Worm (Caenorhabditis elegans) whole organism, mixed stage, embryonic: ENCODE results near the gene Y97E10AR.3.

Source experiments
- M03D4.4 ChIP-seq: sonication (generic microtip); optimal IDR thresholded peaks from 2 replicates; lab custom pipeline; 2017; ENCODE audit warnings: mild to moderate bottlenecking, missing genetic modification characterization, missing compliant biosample characterization
- bed-3 ChIP-seq: fragments of 200-800 bp; sonication (Bioruptor generic); optimal IDR thresholded peaks from 3 replicates; lab custom pipeline; 2018; ENCODE audit warnings: mild to moderate bottlenecking, missing genetic modification characterization, moderate library complexity, missing compliant biosample characterization
- blmp-1 ChIP-seq: fragments of 150-350 bp; optimal IDR thresholded peaks from 2 replicates; lab custom pipeline; 2014; ENCODE audit warnings: missing biosample characterization, missing genetic modification characterization
- ceh-39 ChIP-seq: fragments of 150-350 bp; optimal IDR thresholded peaks from 2 replicates; lab custom pipeline; 2014; ENCODE audit warnings: missing biosample characterization, missing genetic modification characterization
- ceh-43 ChIP-seq: fragments of 200-800 bp; sonication (Bioruptor generic); optimal IDR thresholded peaks from 2 replicates; lab custom pipeline; 2018; ENCODE audit warnings: mild to moderate bottlenecking, missing genetic modification characterization, moderate library complexity, missing compliant biosample characterization
- ces-1 ChIP-seq: fragments of 150-350 bp; optimal IDR thresholded peaks from 2 replicates; lab custom pipeline; 2014; ENCODE audit warnings: missing biosample characterization, missing genetic modification reagents, missing genetic modification characterization
- cnd-1 ChIP-seq: fragments of 200-800 bp; sonication (Bioruptor generic); optimal IDR thresholded peaks from 2 replicates; lab custom pipeline; 2018; ENCODE audit warnings: mild to moderate bottlenecking, missing genetic modification characterization, missing compliant biosample characterization
- drap-1 ChIP-seq: fragments of 200-800 bp; sonication (Bioruptor generic); optimal IDR thresholded peaks from 3 replicates; lab custom pipeline; 2018; ENCODE audit warnings: mild to moderate bottlenecking, missing genetic modification characterization, missing compliant biosample characterization
- elt-1 ChIP-seq: sonication (generic microtip); optimal IDR thresholded peaks from 2 replicates; lab custom pipeline; 2017; ENCODE audit warnings: missing genetic modification characterization, mild to moderate bottlenecking, missing compliant biosample characterization, antibody characterized with exemption, moderate library complexity, borderline replicate concordance; ENCODE audit not compliant: insufficient read depth
- elt-3 ChIP-seq: fragments of 150-350 bp; optimal IDR thresholded peaks from 2 replicates; lab custom pipeline; 2014; ENCODE audit warnings: missing biosample characterization, missing genetic modification characterization
- flh-1 ChIP-seq: fragments of 200-800 bp; sonication (Bioruptor generic); optimal IDR thresholded peaks from 2 replicates; lab custom pipeline; 2018; ENCODE audit warnings: mild to moderate bottlenecking, missing genetic modification characterization, moderate library complexity, missing compliant biosample characterization
- ham-2 ChIP-seq: fragments of 200-800 bp; sonication (Bioruptor generic); optimal IDR thresholded peaks from 2 replicates; lab custom pipeline; 2018; ENCODE audit warnings: mild to moderate bottlenecking, missing genetic modification characterization, missing compliant biosample characterization
- hlh-1 ChIP-seq: fragments of 150-350 bp; optimal IDR thresholded peaks from 2 replicates; lab custom pipeline; 2014; ENCODE audit warnings: missing biosample characterization, missing genetic modification reagents, missing genetic modification characterization
- lin-13 ChIP-seq: fragments of 150-350 bp; optimal IDR thresholded peaks from 2 replicates; lab custom pipeline; 2014; ENCODE audit warnings: missing biosample characterization, missing genetic modification characterization
- lin-32 ChIP-seq: fragments of 200-800 bp; sonication (Bioruptor generic); optimal IDR thresholded peaks from 2 replicates; lab custom pipeline; 2018; ENCODE audit warnings: mild to moderate bottlenecking, missing genetic modification characterization, missing compliant biosample characterization
- lsy-2 ChIP-seq: fragments of 150-350 bp; optimal IDR thresholded peaks from 2 replicates; lab custom pipeline; 2014; ENCODE audit warnings: missing biosample characterization, missing genetic modification characterization
- mab-5 ChIP-seq: fragments of 150-350 bp; optimal IDR thresholded peaks from 2 replicates; lab custom pipeline; 2014; ENCODE audit warnings: missing biosample characterization, missing genetic modification characterization
- mep-1 ChIP-seq: fragments of 150-350 bp; optimal IDR thresholded peaks from 2 replicates; lab custom pipeline; 2017; ENCODE audit warnings: missing biosample characterization, missing genetic modification reagents, missing genetic modification characterization, inconsistent platforms
- mls-2 ChIP-seq: sonication (generic microtip); optimal IDR thresholded peaks from 2 replicates; lab custom pipeline; 2016; ENCODE audit warnings: mild to moderate bottlenecking, missing genetic modification characterization, moderate library complexity, missing compliant biosample characterization
- nhr-12 ChIP-seq: fragments of 150-350 bp; optimal IDR thresholded peaks from 2 replicates; lab custom pipeline; 2014; ENCODE audit warnings: missing biosample characterization, missing genetic modification characterization
- nhr-2 ChIP-seq: fragments of 150-350 bp; optimal IDR thresholded peaks from 2 replicates; lab custom pipeline; 2014; ENCODE audit warnings: missing biosample characterization, missing genetic modification characterization
- nhr-237 ChIP-seq: fragments of 150-350 bp; optimal IDR thresholded peaks from 2 replicates; lab custom pipeline; 2014; ENCODE audit warnings: missing biosample characterization, missing genetic modification characterization
- nhr-28 ChIP-seq: fragments of 150-350 bp; optimal IDR thresholded peaks from 2 replicates; lab custom pipeline; 2014; ENCODE audit warnings: missing biosample characterization, missing genetic modification characterization
- nhr-76 ChIP-seq: sonication (generic microtip); optimal IDR thresholded peaks from 2 replicates; lab custom pipeline; 2017; ENCODE audit warnings: missing biosample characterization, missing genetic modification characterization
- pha-4 ChIP-seq: fragments of 150-350 bp; optimal IDR thresholded peaks from 2 replicates; lab custom pipeline; 2018; ENCODE audit warnings: missing biosample characterization, missing genetic modification reagents, missing genetic modification characterization
- sem-2 ChIP-seq: fragments of 200-800 bp; sonication (Bioruptor generic); optimal IDR thresholded peaks from 2 replicates; lab custom pipeline; 2018; ENCODE audit warnings: mild to moderate bottlenecking, missing genetic modification characterization, missing compliant biosample characterization
- snpc-4 ChIP-seq: fragments of 150-350 bp; optimal IDR thresholded peaks from 2 replicates; lab custom pipeline; 2014; ENCODE audit warnings: missing biosample characterization, missing genetic modification characterization
- sptf-1 ChIP-seq: sonication (generic microtip); optimal IDR thresholded peaks from 2 replicates; lab custom pipeline; 2017; ENCODE audit warnings: mild to moderate bottlenecking, missing genetic modification characterization, moderate library complexity, missing compliant biosample characterization
- unc-120 ChIP-seq: sonication (generic microtip); optimal IDR thresholded peaks from 2 replicates; lab custom pipeline; 2017; ENCODE audit warnings: missing genetic modification characterization, missing compliant biosample characterization; ENCODE audit not compliant: poor library complexity, severe bottlenecking
- unc-39 ChIP-seq: fragments of 150-350 bp; optimal IDR thresholded peaks from 2 replicates; lab custom pipeline; 2014; ENCODE audit warnings: missing biosample characterization, missing genetic modification characterization
- unc-62 ChIP-seq: fragments of 150-350 bp; optimal IDR thresholded peaks from 2 replicates; lab custom pipeline; 2014; ENCODE audit warnings: missing biosample characterization, missing genetic modification reagents, missing genetic modification characterization
- ztf-11 ChIP-seq: fragments of 150-350 bp; optimal IDR thresholded peaks from 2 replicates; lab custom pipeline; 2014; ENCODE audit warnings: missing biosample characterization, missing genetic modification characterization

Gene Y97E10AR.3

DNA sequence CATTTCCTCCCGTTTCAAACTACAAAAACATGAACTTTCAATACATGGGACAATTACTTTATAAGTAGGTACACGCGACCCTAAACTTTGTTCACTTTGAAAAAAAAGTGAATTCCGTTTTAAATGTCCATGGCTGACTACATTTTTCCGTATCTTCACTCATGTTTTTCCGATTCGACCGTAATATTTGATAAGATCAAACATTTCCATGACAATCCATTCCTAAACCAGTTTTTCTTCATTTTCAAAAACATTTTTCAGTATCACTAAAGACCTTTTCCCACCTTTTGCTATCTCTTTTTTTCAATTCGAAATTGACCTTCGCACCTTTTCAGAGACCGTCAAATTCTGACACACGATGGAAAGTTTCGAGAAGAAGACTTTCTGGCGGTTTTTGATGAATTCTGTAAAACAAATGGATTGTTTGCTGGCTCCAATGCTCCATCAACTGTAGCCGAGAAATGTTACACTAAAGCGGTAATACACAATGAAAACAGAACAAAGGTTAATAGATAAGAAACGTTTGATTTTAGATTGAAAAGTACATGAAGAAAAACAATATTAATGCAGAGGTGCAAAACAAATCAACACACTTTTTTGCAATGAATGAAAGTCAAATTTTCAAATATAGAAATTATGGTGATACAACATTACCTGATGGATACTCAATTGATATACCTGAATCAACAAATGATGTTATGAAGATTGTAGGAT lies 20.3 kb upstream of the Y97E10AR.3 start:
- TF ChIP-seq nhr-237 (tag; lab: Kevin White, UChicago): no peak
- TF ChIP-seq snpc-4 (tag; lab: Kevin White, UChicago): no peak
- TF ChIP-seq ham-2 (GFP tag; lab: Kevin White, UChicago): no peak
- no peak for TF ChIP-seq ztf-11 (tag; lab: Kevin White, UChicago)
- TF ChIP-seq lin-32 (GFP tag; lab: Kevin White, UChicago): no peak
- no peak for TF ChIP-seq mab-5 (tag; lab: Kevin White, UChicago)

ce11 chrV:8026343-8026742 lies 19.0 kb upstream of the Y97E10AR.3 start, which contains the start of gene F43H9.4:
Gene F43H9.4 (plus strand): TSS chrV:8026708.
- TF ChIP-seq nhr-12 (no peak), lsy-2 (no peak), ceh-39 (tag; lab: Kevin White, UChicago) (no peak), sem-2 (no peak), unc-120 (tag; lab: Kevin White, UChicago) (no peak), unc-39 (tag; lab: Kevin White, UChicago) (no peak), hlh-1 (no peak), sptf-1 (tag; lab: Kevin White, UChicago) (no peak), snpc-4 (tag; lab: Kevin White, UChicago) (no peak), bed-3 (no peak), drap-1 (GFP tag; lab: Kevin White, UChicago) (no peak), cnd-1 (tag; lab: Kevin White, UChicago) (no peak), elt-3 (tag; lab: Kevin White, UChicago) (no peak), flh-1 (GFP tag; lab: Kevin White, UChicago) (no peak), ztf-11 (tag; lab: Kevin White, UChicago) (no peak), nhr-28 (tag; lab: Kevin White, UChicago) (no peak)

DNA sequence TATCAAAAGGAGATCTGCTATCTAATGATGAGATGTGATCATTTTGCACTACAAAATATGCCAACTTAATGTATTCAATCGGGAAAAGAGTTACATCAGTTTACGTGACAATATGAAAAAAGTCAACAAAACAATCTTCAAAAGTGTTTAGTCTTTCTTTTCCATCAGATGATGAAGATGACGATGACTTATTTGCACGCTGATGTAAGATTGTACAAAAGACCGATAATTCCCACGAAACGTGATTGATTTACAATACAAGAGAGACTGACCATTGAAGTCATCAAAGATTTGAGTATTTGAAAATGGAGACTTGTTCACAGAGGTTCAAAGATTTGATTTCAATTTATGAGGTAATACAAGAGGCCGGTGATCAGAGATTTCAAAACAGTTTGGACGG lies 17.9 kb upstream of the Y97E10AR.3 start:
- TF ChIP-seq nhr-2 (tag; lab: Kevin White, UChicago) (no peak), mep-1 (tag; lab: Kevin White, UChicago) (no peak), mls-2 (tag; lab: Kevin White, UChicago) (no peak)

ce11 chrV:8024752-8025151 lies 17.4 kb upstream of the Y97E10AR.3 start, which contains the start of gene F43H9.3:
Gene F43H9.3 (minus strand): TSS chrV:8024940.
- TF ChIP-seq lsy-2 (peak; percentile 85), mls-2 (tag; lab: Kevin White, UChicago) (no peak)
- TF ChIP-seq, all 35 proteins: peak for 1

DNA sequence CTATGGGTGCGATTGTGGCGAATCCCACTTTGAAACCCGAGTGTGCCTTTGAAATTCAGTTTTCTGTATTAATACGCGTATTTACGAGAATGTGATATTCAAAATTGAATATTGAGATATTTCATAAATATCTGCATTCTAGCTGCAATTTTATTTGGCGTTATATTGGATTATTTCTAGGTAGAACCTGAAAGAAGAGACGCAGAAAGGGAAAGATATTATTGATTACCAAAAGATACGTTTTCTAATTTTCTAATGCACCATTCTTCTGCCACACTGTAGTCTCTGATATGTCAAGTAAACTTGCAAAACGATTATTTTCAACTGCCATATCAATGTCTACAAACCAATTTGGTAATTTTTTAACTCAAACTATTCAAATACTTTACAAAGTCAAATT lies 14.7 kb upstream of the Y97E10AR.3 start, which contains the start of gene ech-3:
ech-3 (plus strand) TSS at position 178 of the 400 bp plus-strand sequence.
- TF ChIP-seq M03D4.4 (tag; lab: Kevin White, UChicago) (no peak), pha-4 (tag; lab: Kevin White, UChicago) (no peak), lin-32 (GFP tag; lab: Kevin White, UChicago) (no peak), mep-1 (tag; lab: Kevin White, UChicago) (no peak), lin-13 (tag; lab: Kevin White, UChicago) (no peak), ces-1 (GFP tag; lab: Kevin White, UChicago) (no peak), unc-62 (no peak)
- TF ChIP-seq, all 35 proteins: peak for 0

- no peak for TF ChIP-seq ceh-43
- TF ChIP-seq blmp-1 (tag; lab: Kevin White, UChicago): no peak
- no peak for TF ChIP-seq nhr-237 (tag; lab: Kevin White, UChicago)
- TF ChIP-seq pha-4 (tag; lab: Kevin White, UChicago): no peak
- TF ChIP-seq lsy-2: no peak
- no peak for TF ChIP-seq M03D4.4 (tag; lab: Kevin White, UChicago)
- no peak for TF ChIP-seq nhr-12
- TF ChIP-seq elt-1 (tag; lab: Kevin White, UChicago): no peak
- TF ChIP-seq nhr-76 (tag; lab: Kevin White, UChicago): no peak
- no peak for TF ChIP-seq mep-1 (tag; lab: Kevin White, UChicago)
- no peak for TF ChIP-seq flh-1 (GFP tag; lab: Kevin White, UChicago)
- no peak for TF ChIP-seq mab-5 (tag; lab: Kevin White, UChicago)
Measured at ce11 chrV:8019783-8020182, 12.5 kb upstream of the Y97E10AR.3 start.
